Fruit fly (Drosophila melanogaster): ENCODE results near the gene Coq6.

The Coq6 gene

dm6 chr2L:5567103-5567502 lies 35.1 kb upstream of the Coq6 start (continued):
- TF ChIP-seq CG32006 (GFP tag; optimal IDR thresholded peaks at IDR 0.05) (peak; percentile 60), Smox (GFP tag; optimal IDR thresholded peaks at IDR 0.05) (no peak), CG6808 (GFP tag; optimal IDR thresholded peaks at IDR 0.05) (peak; percentile 8), salr (GFP tag; optimal IDR thresholded peaks at IDR 0.05) (peak; percentile 12 to 48), CG6854 (GFP tag; optimal IDR thresholded peaks at IDR 0.05) (no peak), Sox102F (GFP tag; optimal IDR thresholded peaks at IDR 0.05) (no peak), topi (GFP tag; optimal IDR thresholded peaks at IDR 0.05) (peak; percentile 10), CG3032 (tag; optimal IDR thresholded peaks at IDR 0.05) (no peak), CG4318 (GFP tag; optimal IDR thresholded peaks at IDR 0.05) (no peak), CG16779 (tag; optimal IDR thresholded peaks at IDR 0.05) (no peak), CG1621 (tag; optimal IDR thresholded peaks at IDR 0.05) (peak; percentile 41), Ets96B (tag; optimal IDR thresholded peaks at IDR 0.05) (peak; percentile 68), Hr38 (GFP tag; optimal IDR thresholded peaks at IDR 0.05) (no peak), CG6276 (GFP tag; optimal IDR thresholded peaks at IDR 0.05) (peak; percentile 50), CG8119 (GFP tag; IDR thresholded peaks at IDR 0.05) (peak; percentile 88)

- TF ChIP-seq Eip75B (GFP tag; optimal IDR thresholded peaks at IDR 0.05), result no peak
- TF ChIP-seq OdsH (GFP tag; optimal IDR thresholded peaks at IDR 0.05), result no peak
- no peak for TF ChIP-seq Gug (GFP tag; IDR thresholded peaks at IDR 0.05)
- no peak for TF ChIP-seq Sox14 (GFP tag; optimal IDR thresholded peaks at IDR 0.05)
- no peak for TF ChIP-seq Lpt (GFP tag; optimal IDR thresholded peaks at IDR 0.05)
- no peak for TF ChIP-seq esn (GFP tag; optimal IDR thresholded peaks at IDR 0.05)
- TF ChIP-seq CG6163 (GFP tag; IDR thresholded peaks at IDR 0.05), result no peak
- TF ChIP-seq Smox (GFP tag; optimal IDR thresholded peaks at IDR 0.05), result no peak
- no peak for TF ChIP-seq fd85E (GFP tag; optimal IDR thresholded peaks at IDR 0.05)
- no peak for TF ChIP-seq dsx (GFP tag; optimal IDR thresholded peaks at IDR 0.05; ENCODE audit: poor library complexity, severe bottlenecking)
- TF ChIP-seq acj6 (GFP tag; optimal IDR thresholded peaks at IDR 0.05), result no peak
- TF ChIP-seq CG8632 (GFP tag; optimal IDR thresholded peaks at IDR 0.05), result no peak
- no peak for TF ChIP-seq cyc (GFP tag; optimal IDR thresholded peaks at IDR 0.05)
- TF ChIP-seq Sox102F (GFP tag; optimal IDR thresholded peaks at IDR 0.05), result no peak
- TF ChIP-seq Sox15 (GFP tag; optimal IDR thresholded peaks at IDR 0.05), result no peak
- TF ChIP-seq Hr4 (GFP tag; optimal IDR thresholded peaks at IDR 0.05), result no peak
- TF ChIP-seq Ets96B (tag; optimal IDR thresholded peaks at IDR 0.05), result no peak
These were observed 26.9 kb upstream of the Coq6 start, which contains the start of gene GluRIIB for dm6 chr2L:5558809-5559392. Gene GluRIIB, plus strand, starts transcription at chr2L:5559342.

dm6 chr2L:5554818-5555217 lies 22.8 kb upstream of the Coq6 start, which contains the start of gene GluRIIA:
Gene GluRIIA, plus strand, starts transcription at chr2L:5555072.
- TF ChIP-seq CG3032 (tag; optimal IDR thresholded peaks at IDR 0.05) (no peak), Smox (GFP tag; optimal IDR thresholded peaks at IDR 0.05) (no peak), cyc (GFP tag; optimal IDR thresholded peaks at IDR 0.05) (no peak), Sox15 (GFP tag; optimal IDR thresholded peaks at IDR 0.05) (no peak), CG10669 (GFP tag; optimal IDR thresholded peaks at IDR 0.05) (no peak)

- TF ChIP-seq CG3032 (tag; optimal IDR thresholded peaks at IDR 0.05) (no peak), Hr4 (GFP tag; optimal IDR thresholded peaks at IDR 0.05) (no peak), acj6 (GFP tag; optimal IDR thresholded peaks at IDR 0.05) (no peak), Hr39 (GFP tag; optimal IDR thresholded peaks at IDR 0.05) (no peak), net (GFP tag; optimal IDR thresholded peaks at IDR 0.05) (no peak), CG8119 (GFP tag; IDR thresholded peaks at IDR 0.05) (no peak), Sox102F (GFP tag; optimal IDR thresholded peaks at IDR 0.05) (no peak), CG9139 (GFP tag; optimal IDR thresholded peaks at IDR 0.05) (no peak), CG16779 (tag; optimal IDR thresholded peaks at IDR 0.05) (no peak)
These were observed 21.7 kb upstream of the Coq6 start, which contains the start of the genes CG14013 and CG14017 for dm6 chr2L:5553750-5554149. Gene CG14013, minus strand, starts transcription at chr2L:5553850. Gene CG14017, plus strand, starts transcription at chr2L:5553897.
